Fruit fly (Drosophila melanogaster) whole organism: ENCODE results near the gene Elo68beta.

Source experiments
- CG8478 ChIP-seq: fragments of >200 bp; optimal IDR thresholded peaks from 2 replicates; lab custom pipeline; 2018; ENCODE audit warnings: inconsistent platforms
- Dll ChIP-seq: fragments of >200 bp; optimal IDR thresholded peaks from 2 replicates; lab custom pipeline; 2017
- EcR ChIP-seq, 2 experiments: fragments of >200 bp; optimal IDR thresholded peaks; 2 replicates each; lab custom pipeline; 2017; ENCODE audit warnings: missing biosample characterization in 2 of 2, missing genetic modification characterization in 2 of 2, missing genetic modification reagents in 2 of 2
- pan ChIP-seq: fragments of >200 bp; optimal IDR thresholded peaks from 2 replicates; lab custom pipeline; 2017
- psq ChIP-seq: fragments of >200 bp; optimal IDR thresholded peaks from 2 replicates; lab custom pipeline; 2017
- usp ChIP-seq: fragments of >200 bp; optimal IDR thresholded peaks from 2 replicates; lab custom pipeline; 2017; ENCODE audit warnings: missing biosample characterization, missing genetic modification characterization, mixed read lengths

DNA sequence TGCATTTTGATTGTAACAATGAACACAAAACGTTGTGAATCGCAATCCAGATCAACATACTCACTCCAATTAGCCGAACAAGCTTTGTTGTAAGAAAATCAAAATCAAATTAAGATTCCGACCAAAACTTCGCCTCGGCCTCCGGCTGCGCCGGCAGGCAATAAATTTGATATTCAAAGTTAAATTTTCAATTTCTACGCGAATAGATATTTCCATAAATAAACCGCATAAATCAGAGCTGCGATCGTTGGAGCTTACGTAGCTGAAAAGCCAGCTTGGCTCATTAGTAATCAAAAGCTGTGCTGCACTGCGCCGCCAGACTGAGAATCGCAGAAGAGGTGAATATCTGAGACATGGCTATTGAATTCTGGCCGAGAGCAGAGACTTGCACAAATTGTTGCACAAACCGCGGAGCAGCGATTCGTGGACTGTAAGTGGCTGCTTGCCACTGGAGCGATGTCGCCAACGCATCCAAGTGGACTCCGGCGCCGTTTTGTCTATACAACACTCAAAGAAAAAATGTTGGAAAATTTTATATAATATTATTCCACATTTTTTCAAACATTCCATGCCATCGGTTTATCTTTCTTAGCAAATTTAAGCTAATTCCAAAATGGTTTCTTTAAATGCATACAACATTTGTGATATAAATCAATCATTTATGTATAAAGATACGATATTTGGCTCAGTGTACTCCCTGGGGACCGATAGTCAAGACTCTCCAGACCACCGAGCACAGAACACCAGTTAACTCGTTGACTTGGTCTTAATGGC lies 47.2 kb upstream of the Elo68beta start:
- TF ChIP-seq Dll (lab: Kevin White, UChicago) (no peak), EcR (GFP tag; optimal IDR thresholded peaks at IDR 0.05; lab: Kevin White, UChicago) (no peak), pan (lab: Kevin White, UChicago) (no peak), usp (GFP tag; lab: Kevin White, UChicago) (no peak), CG8478 (lab: Kevin White, UChicago) (no peak), psq (lab: Kevin White, UChicago) (no peak)
